Worm (Caenorhabditis elegans) whole organism, L3 larva: ENCODE data around the gene algn-11.

Source experiments
- R02D3.7 ChIP-seq: fragments of 150-350 bp; optimal IDR thresholded peaks from 2 replicates; lab custom pipeline; 2014; ENCODE audit warnings: missing biosample characterization, missing genetic modification characterization
- ZK546.5 ChIP-seq: sonication (generic microtip); optimal IDR thresholded peaks from 2 replicates; lab custom pipeline; 2017; ENCODE audit warnings: missing biosample characterization, missing genetic modification characterization
- aly-2 ChIP-seq: fragments of 150-350 bp; optimal IDR thresholded peaks from 2 replicates; lab custom pipeline; 2014; ENCODE audit warnings: missing biosample characterization, missing genetic modification characterization
- ama-1 ChIP-seq: fragments of 150-350 bp; optimal IDR thresholded peaks from 2 replicates; lab custom pipeline; 2018
- ceh-16 ChIP-seq: sonication (generic microtip); optimal IDR thresholded peaks from 2 replicates; lab custom pipeline; 2017; ENCODE audit warnings: missing biosample characterization, missing genetic modification characterization
- ceh-28 ChIP-seq: fragments of 150-350 bp; optimal IDR thresholded peaks from 2 replicates; lab custom pipeline; 2014; ENCODE audit warnings: missing biosample characterization, missing genetic modification reagents, missing genetic modification characterization
- ceh-82 ChIP-seq: fragments of 150-350 bp; optimal IDR thresholded peaks from 2 replicates; lab custom pipeline; 2014; ENCODE audit warnings: missing biosample characterization, missing genetic modification characterization
- ceh-9 ChIP-seq: sonication (generic microtip); optimal IDR thresholded peaks from 2 replicates; lab custom pipeline; 2018; ENCODE audit warnings: missing biosample characterization, missing genetic modification characterization
- daf-12 ChIP-seq: fragments of 150-350 bp; optimal IDR thresholded peaks from 2 replicates; lab custom pipeline; 2014; ENCODE audit warnings: missing biosample characterization, missing genetic modification reagents, missing genetic modification characterization
- egl-27 ChIP-seq: sonication (generic microtip); optimal IDR thresholded peaks from 4 replicates; lab custom pipeline; 2017; ENCODE audit warnings: missing biosample characterization, missing genetic modification reagents, missing genetic modification characterization
- egl-5 ChIP-seq: fragments of 150-350 bp; optimal IDR thresholded peaks from 2 replicates; lab custom pipeline; 2017; ENCODE audit warnings: missing biosample characterization, missing genetic modification reagents, missing genetic modification characterization, inconsistent platforms
- elt-2 ChIP-seq: sonication (generic microtip); optimal IDR thresholded peaks from 2 replicates; lab custom pipeline; 2016; ENCODE audit warnings: missing genetic modification reagents, mild to moderate bottlenecking, missing genetic modification characterization, missing compliant biosample characterization
- elt-3 ChIP-seq, 3 experiments: fragments of 150-350 bp in 1 of 3; sonication (generic microtip) in 2 of 3; optimal IDR thresholded peaks; 2 replicates in 2 of 3; 4 replicates in 1 of 3; lab custom pipeline; 2014 to 2017; ENCODE audit warnings: missing biosample characterization in 3 of 3, missing genetic modification characterization in 3 of 3
- eor-1 ChIP-seq, 2 experiments: fragments of 150-350 bp; optimal IDR thresholded peaks; 2 replicates each; lab custom pipeline; 2014 to 2018; ENCODE audit warnings: missing biosample characterization in 2 of 2, missing genetic modification characterization in 2 of 2
- fkh-10 ChIP-seq: sonication (generic microtip); optimal IDR thresholded peaks from 2 replicates; lab custom pipeline; 2017; ENCODE audit warnings: missing biosample characterization, missing genetic modification reagents, missing genetic modification characterization
- fkh-2 ChIP-seq: fragments of 150-350 bp; optimal IDR thresholded peaks from 2 replicates; lab custom pipeline; 2014; ENCODE audit warnings: missing biosample characterization, missing genetic modification reagents, missing genetic modification characterization
- fos-1 ChIP-seq: fragments of 150-350 bp; optimal IDR thresholded peaks from 2 replicates; lab custom pipeline; 2014; ENCODE audit warnings: missing biosample characterization, missing genetic modification characterization
- hmg-11 ChIP-seq: sonication (generic microtip); optimal IDR thresholded peaks from 2 replicates; lab custom pipeline; 2016; ENCODE audit warnings: missing genetic modification characterization, missing compliant biosample characterization
- jun-1 ChIP-seq: fragments of 150-350 bp; optimal IDR thresholded peaks from 2 replicates; lab custom pipeline; 2014; ENCODE audit warnings: missing biosample characterization, missing genetic modification reagents, missing genetic modification characterization
- lin-15B ChIP-seq: fragments of 150-350 bp; optimal IDR thresholded peaks from 2 replicates; lab custom pipeline; 2014; ENCODE audit warnings: missing biosample characterization, missing genetic modification characterization
- lin-39 ChIP-seq: fragments of 150-350 bp; optimal IDR thresholded peaks from 2 replicates; lab custom pipeline; 2018; ENCODE audit warnings: missing biosample characterization, missing genetic modification reagents, missing genetic modification characterization
- lsy-12 ChIP-seq: sonication (generic microtip); optimal IDR thresholded peaks from 2 replicates; lab custom pipeline; 2016; ENCODE audit warnings: mild to moderate bottlenecking, missing genetic modification characterization, missing compliant biosample characterization
- mml-1 ChIP-seq: fragments of 150-350 bp; sonication (generic microtip); optimal IDR thresholded peaks from 3 replicates; lab custom pipeline; 2014; ENCODE audit warnings: missing biosample characterization, missing genetic modification characterization
- nfya-1 ChIP-seq: sonication (generic microtip); optimal IDR thresholded peaks from 2 replicates; lab custom pipeline; 2017; ENCODE audit warnings: missing genetic modification characterization, mild to moderate bottlenecking, missing compliant biosample characterization, antibody characterized with exemption, moderate library complexity; ENCODE audit not compliant: insufficient read depth
- nhr-11 ChIP-seq: fragments of 150-350 bp; optimal IDR thresholded peaks from 2 replicates; lab custom pipeline; 2014; ENCODE audit warnings: missing biosample characterization, missing genetic modification characterization
- nhr-12 ChIP-seq: fragments of 150-350 bp; optimal IDR thresholded peaks from 2 replicates; lab custom pipeline; 2014; ENCODE audit warnings: missing biosample characterization, missing genetic modification characterization
- nhr-23 ChIP-seq: fragments of 150-350 bp; optimal IDR thresholded peaks from 2 replicates; lab custom pipeline; 2014; ENCODE audit warnings: missing biosample characterization, missing genetic modification reagents, missing genetic modification characterization
- nhr-237 ChIP-seq: fragments of 150-350 bp; optimal IDR thresholded peaks from 2 replicates; lab custom pipeline; 2014; ENCODE audit warnings: missing biosample characterization, missing genetic modification characterization
- nhr-25 ChIP-seq: sonication (generic microtip); optimal IDR thresholded peaks from 2 replicates; lab custom pipeline; 2017; ENCODE audit warnings: missing biosample characterization, missing genetic modification characterization
- nhr-28 ChIP-seq: fragments of 150-350 bp; optimal IDR thresholded peaks from 2 replicates; lab custom pipeline; 2014; ENCODE audit warnings: missing biosample characterization, missing genetic modification characterization
- nhr-43 ChIP-seq: sonication (generic microtip); optimal IDR thresholded peaks from 2 replicates; lab custom pipeline; 2016; ENCODE audit warnings: mild to moderate bottlenecking, missing genetic modification characterization, missing compliant biosample characterization; ENCODE audit not compliant: poor library complexity, severe bottlenecking
- nhr-67 ChIP-seq: fragments of 150-350 bp; optimal IDR thresholded peaks from 2 replicates; lab custom pipeline; 2014; ENCODE audit warnings: missing biosample characterization, missing genetic modification characterization
- nhr-76 ChIP-seq: fragments of 150-350 bp; sonication (generic microtip); optimal IDR thresholded peaks from 5 replicates; lab custom pipeline; 2014; ENCODE audit warnings: missing biosample characterization, missing genetic modification characterization
- nhr-77 ChIP-seq: fragments of 150-350 bp; optimal IDR thresholded peaks from 2 replicates; lab custom pipeline; 2014; ENCODE audit warnings: missing biosample characterization, missing genetic modification characterization
- pha-4 ChIP-seq: fragments of 150-350 bp; optimal IDR thresholded peaks from 2 replicates; lab custom pipeline; 2014; ENCODE audit warnings: missing biosample characterization, missing genetic modification reagents, missing genetic modification characterization
- pqm-1 ChIP-seq: fragments of 150-350 bp; optimal IDR thresholded peaks from 2 replicates; lab custom pipeline; 2017; ENCODE audit warnings: missing biosample characterization, missing genetic modification characterization, inconsistent platforms
- sea-2 ChIP-seq: fragments of 150-350 bp; sonication (generic microtip); optimal IDR thresholded peaks from 4 replicates; lab custom pipeline; 2014; ENCODE audit warnings: missing biosample characterization, missing genetic modification reagents, missing genetic modification characterization
- skn-1 ChIP-seq: fragments of 150-350 bp; optimal IDR thresholded peaks from 2 replicates; lab custom pipeline; 2014; ENCODE audit warnings: missing biosample characterization, missing genetic modification characterization
- tbx-2 ChIP-seq: sonication (generic microtip); optimal IDR thresholded peaks from 2 replicates; lab custom pipeline; 2016; ENCODE audit warnings: mild to moderate bottlenecking, missing genetic modification characterization, missing compliant biosample characterization
- unc-39 ChIP-seq: sonication (generic microtip); optimal IDR thresholded peaks from 4 replicates; lab custom pipeline; 2017; ENCODE audit warnings: missing biosample characterization, missing genetic modification characterization
- unc-62 ChIP-seq: fragments of 150-350 bp; sonication (generic microtip); optimal IDR thresholded peaks from 4 replicates; lab custom pipeline; 2014; ENCODE audit warnings: missing biosample characterization, missing genetic modification reagents, missing genetic modification characterization
- ztf-11 ChIP-seq: fragments of 150-350 bp; optimal IDR thresholded peaks from 2 replicates; lab custom pipeline; 2014; ENCODE audit warnings: missing biosample characterization, missing genetic modification characterization
- ztf-4 ChIP-seq: fragments of 150-350 bp; optimal IDR thresholded peaks from 2 replicates; lab custom pipeline; 2014; ENCODE audit warnings: missing biosample characterization, missing genetic modification characterization

Gene algn-11

ce11 chrIII:7292569-7292968, 2.2 kb upstream of the algn-11 start (continued):
- no peak for TF ChIP-seq ama-1 (lab: Kevin White, UChicago)

ce11 chrIII:7291216-7291615, 854 bp upstream of the algn-11 start:
- TF ChIP-seq nhr-12 (tag; lab: Kevin White, UChicago) (no peak), ceh-16 (tag; lab: Kevin White, UChicago) (no peak), nhr-23 (tag; lab: Kevin White, UChicago) (no peak), nfya-1 (tag; lab: Kevin White, UChicago) (peak; percentile 27), nhr-43 (tag; lab: Kevin White, UChicago) (no peak)

- TF ChIP-seq unc-39 (no peak), pha-4 (tag; lab: Kevin White, UChicago) (no peak), skn-1 (tag; lab: Kevin White, UChicago) (no peak), nhr-28 (no peak), nhr-237 (tag; lab: Kevin White, UChicago) (no peak)
- TF ChIP-seq, all 47 proteins: peak for 0
Measured at ce11 chrIII:7287503-7287902, 2.9 kb downstream of the algn-11 start, which contains the start of gene ykt-6. Gene ykt-6, minus strand, starts transcription at chrIII:7287603.

ce11 chrIII:7285783-7286182, 4.6 kb downstream of the algn-11 start, which contains the start of gene pho-5:
Gene pho-5, minus strand, starts transcription at chrIII:7285883.
- no peak for TF ChIP-seq unc-62 (GFP tag; lab: Kevin White, UChicago)
- no peak for TF ChIP-seq lsy-12
- TF ChIP-seq fkh-10 (GFP tag; lab: Kevin White, UChicago): no peak
- no peak for TF ChIP-seq pqm-1 (tag; lab: Kevin White, UChicago)

DNA sequence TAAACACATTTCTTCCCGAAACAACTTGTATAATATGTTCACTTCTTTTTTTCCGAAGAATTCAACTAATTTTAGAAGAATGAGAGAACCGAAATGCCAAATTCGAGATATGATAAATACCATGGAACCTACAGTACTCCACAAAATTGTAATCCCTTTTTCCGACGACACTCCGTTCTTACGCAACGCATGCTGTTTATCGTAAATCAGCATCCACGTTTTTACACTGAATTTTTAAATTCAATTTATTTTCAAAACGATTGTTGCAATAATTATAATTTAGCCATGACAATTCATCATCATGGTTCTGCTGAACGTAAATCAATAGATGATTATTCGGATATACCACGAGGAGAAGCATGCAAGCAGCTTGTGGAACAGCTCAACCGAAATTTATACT, 9.2 kb downstream of the algn-11 start, which contains the start of gene B0361.3:
TSS of gene B0361.3 (plus strand) at position 284 of the 400 bp plus-strand sequence.
- TF ChIP-seq mml-1 (tag; lab: Kevin White, UChicago): no peak
- peak; percentile 31 for TF ChIP-seq pha-4 (tag; lab: Kevin White, UChicago)
- TF ChIP-seq nfya-1 (tag; lab: Kevin White, UChicago): peak; percentile 21
- peak; percentile 42 for TF ChIP-seq R02D3.7 (tag; lab: Kevin White, UChicago)

DNA sequence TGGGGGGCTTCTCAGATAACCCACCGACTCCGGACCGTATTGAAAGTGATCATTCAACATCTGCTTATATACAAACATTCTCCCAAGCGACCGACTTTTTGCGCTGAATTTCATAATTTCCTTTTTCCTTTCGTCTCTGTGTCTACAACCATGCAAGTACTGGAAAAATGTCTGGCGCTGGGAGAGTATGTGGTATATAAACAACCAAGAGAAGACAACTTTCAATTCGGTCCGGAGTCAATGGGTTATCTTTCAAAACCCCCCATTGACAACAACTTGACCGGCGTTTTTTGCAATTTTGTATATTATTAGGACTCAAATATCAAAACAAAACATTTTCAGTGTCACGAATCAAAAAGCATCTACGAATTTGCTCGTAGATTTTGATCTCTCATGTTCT, 11.9 kb downstream of the algn-11 start:
- no peak for TF ChIP-seq daf-12 (tag; lab: Kevin White, UChicago)
- TF ChIP-seq ceh-16 (tag; lab: Kevin White, UChicago): no peak
- TF ChIP-seq lin-39 (tag; lab: Kevin White, UChicago): no peak
- peak; percentile 45 for TF ChIP-seq ceh-28 (tag; lab: Kevin White, UChicago)
- no peak for TF ChIP-seq egl-27 (tag; lab: Kevin White, UChicago)
- no peak for TF ChIP-seq nhr-25
- peak; percentile 18 for TF ChIP-seq lin-15B (tag; lab: Kevin White, UChicago)
- no peak for TF ChIP-seq ztf-4 (tag; lab: Kevin White, UChicago)
- no peak for TF ChIP-seq sea-2
- TF ChIP-seq nhr-67 (tag; lab: Kevin White, UChicago): no peak
- no peak for TF ChIP-seq mml-1 (tag; lab: Kevin White, UChicago)
- no peak for TF ChIP-seq egl-5
- TF ChIP-seq skn-1 (tag; lab: Kevin White, UChicago): no peak
- TF ChIP-seq tbx-2 (tag; lab: Kevin White, UChicago): no peak
- no peak for TF ChIP-seq aly-2 (tag; lab: Kevin White, UChicago)
- TF ChIP-seq fos-1 (tag; lab: Kevin White, UChicago): no peak
- TF ChIP-seq elt-3 (tag; optimal IDR thresholded peaks at IDR 0.05; lab: Kevin White, UChicago): no peak
- TF ChIP-seq unc-62 (GFP tag; lab: Kevin White, UChicago): no peak
- peak; percentile 44 for TF ChIP-seq nfya-1 (tag; lab: Kevin White, UChicago)
- TF ChIP-seq nhr-76 (tag; lab: Kevin White, UChicago): no peak
- no peak for TF ChIP-seq fkh-10 (GFP tag; lab: Kevin White, UChicago)
- peak; percentile 49 for TF ChIP-seq hmg-11 (tag; lab: Kevin White, UChicago)
- TF ChIP-seq elt-2 (tag; lab: Kevin White, UChicago): peak; percentile 45
- TF ChIP-seq nhr-77 (tag; lab: Kevin White, UChicago): peak; percentile 49
- TF ChIP-seq jun-1 (tag; lab: Kevin White, UChicago): peak; percentile 56
- no peak for TF ChIP-seq ZK546.5 (tag; lab: Kevin White, UChicago)
- no peak for TF ChIP-seq eor-1 (tag; optimal IDR thresholded peaks at IDR 0.05; lab: Kevin White, UChicago)
- TF ChIP-seq nhr-237 (tag; lab: Kevin White, UChicago): no peak
- TF ChIP-seq nhr-23 (tag; lab: Kevin White, UChicago): peak; percentile 45
- no peak for TF ChIP-seq fkh-2 (tag; lab: Kevin White, UChicago)
- no peak for TF ChIP-seq ztf-11 (tag; lab: Kevin White, UChicago)
- TF ChIP-seq ceh-82: no peak
- TF ChIP-seq R02D3.7 (tag; lab: Kevin White, UChicago): peak; percentile 6
- no peak for TF ChIP-seq ceh-9 (tag; lab: Kevin White, UChicago)
- peak; percentile 39 for TF ChIP-seq nhr-11
